Fruit fly (Drosophila melanogaster) whole organism, embryonic: Measurements from ENCODE around the gene CG7963.

Source experiments
- Bgb ChIP-seq: fragments of 200-800 bp; sonication (Bioruptor generic); IDR thresholded peaks from 2 replicates; pipeline ENCODE4 v1.3.6; 2022; ENCODE audit warnings: missing biosample characterization, missing genetic modification characterization; ENCODE audit not compliant: partially characterized antibody
- Bteb2 ChIP-seq: fragments of 200-800 bp; sonication (Bioruptor generic); optimal IDR thresholded peaks from 2 replicates; lab custom pipeline; 2016; ENCODE audit warnings: missing biosample characterization, missing genetic modification characterization
- CG10209 ChIP-seq: fragments of 200-800 bp; sonication (Bioruptor generic); optimal IDR thresholded peaks from 3 replicates; lab custom pipeline; 2017; ENCODE audit warnings: missing biosample characterization, mild to moderate bottlenecking, missing genetic modification characterization, missing genetic modification reagents
- CG10267 ChIP-seq: fragments of 200-800 bp; sonication (Bioruptor generic); optimal IDR thresholded peaks from 2 replicates; lab custom pipeline; 2018; ENCODE audit warnings: missing biosample characterization, mild to moderate bottlenecking, missing genetic modification characterization, moderate library complexity
- CG10979 ChIP-seq: fragments of 200-800 bp; sonication (Bioruptor generic); optimal IDR thresholded peaks from 2 replicates; lab custom pipeline; 2018; ENCODE audit warnings: missing biosample characterization, mild to moderate bottlenecking, missing genetic modification characterization, moderate library complexity
- CG11093 ChIP-seq: fragments of 200-800 bp; sonication (Bioruptor generic); IDR thresholded peaks from 3 replicates; pipeline ENCODE4 v1.3.6; 2022; ENCODE audit warnings: missing biosample characterization, missing genetic modification characterization
- CG13775 ChIP-seq: fragments of 200-800 bp; sonication (Bioruptor generic); optimal IDR thresholded peaks from 3 replicates; lab custom pipeline; 2017; ENCODE audit warnings: missing biosample characterization, mild to moderate bottlenecking, missing genetic modification characterization
- CG14710 ChIP-seq: fragments of 200-800 bp; sonication (Bioruptor generic); optimal IDR thresholded peaks from 3 replicates; lab custom pipeline; 2019; ENCODE audit warnings: missing biosample characterization, mild to moderate bottlenecking, missing genetic modification characterization, moderate library complexity
- CG15514 ChIP-seq: fragments of 200-800 bp; sonication (Bioruptor generic); optimal IDR thresholded peaks from 3 replicates; lab custom pipeline; 2017; ENCODE audit warnings: missing biosample characterization, missing genetic modification characterization, mild to moderate bottlenecking, moderate library complexity, missing genetic modification reagents
- CG16815 ChIP-seq: fragments of 200-800 bp; sonication (Bioruptor generic); optimal IDR thresholded peaks from 3 replicates; lab custom pipeline; 2017; ENCODE audit warnings: missing biosample characterization, mild to moderate bottlenecking, missing genetic modification characterization
- CG18262 ChIP-seq: fragments of 200-800 bp; optimal IDR thresholded peaks from 3 replicates; lab custom pipeline; 2019; ENCODE audit warnings: missing biosample characterization, mild to moderate bottlenecking, missing genetic modification characterization, moderate library complexity
- CG18764 ChIP-seq: fragments of 200-800 bp; sonication (Bioruptor generic); optimal IDR thresholded peaks from 3 replicates; lab custom pipeline; 2016; ENCODE audit warnings: missing biosample characterization, missing genetic modification characterization
- CG2120 ChIP-seq: fragments of 200-800 bp; sonication (Bioruptor generic); optimal IDR thresholded peaks from 3 replicates; lab custom pipeline; 2016; ENCODE audit warnings: missing biosample characterization, missing genetic modification characterization
- CG2712 ChIP-seq: fragments of 200-800 bp; optimal IDR thresholded peaks from 3 replicates; lab custom pipeline; 2019; ENCODE audit warnings: missing biosample characterization, mild to moderate bottlenecking, missing genetic modification characterization, moderate library complexity
- CG30431 ChIP-seq: fragments of 200-800 bp; sonication (Bioruptor generic); optimal IDR thresholded peaks from 2 replicates; lab custom pipeline; 2017; ENCODE audit warnings: missing biosample characterization, missing genetic modification characterization
- CG31441 ChIP-seq: fragments of 200-800 bp; sonication (Bioruptor generic); IDR thresholded peaks from 2 replicates; pipeline ENCODE4 v1.3.6; 2022; ENCODE audit warnings: missing biosample characterization, missing genetic modification characterization
- CG4617 ChIP-seq: fragments of 200-800 bp; sonication (Bioruptor generic); optimal IDR thresholded peaks from 3 replicates; lab custom pipeline; 2016; ENCODE audit warnings: missing biosample characterization, missing genetic modification characterization, borderline replicate concordance
- CG6689 ChIP-seq: fragments of 200-800 bp; sonication (Bioruptor generic); IDR thresholded peaks from 2 replicates; pipeline ENCODE4 v1.3.6; 2022; ENCODE audit warnings: missing biosample characterization, missing genetic modification characterization
- CG7556 ChIP-seq: fragments of 200-800 bp; sonication (Bioruptor generic); optimal IDR thresholded peaks from 2 replicates; lab custom pipeline; 2017; ENCODE audit warnings: missing biosample characterization, mild to moderate bottlenecking, missing genetic modification characterization
- CG7963 ChIP-seq: fragments of 200-800 bp; sonication (Bioruptor generic); IDR thresholded peaks from 3 replicates; pipeline ENCODE4 v1.3.6; 2022; ENCODE audit warnings: missing biosample characterization, missing genetic modification characterization; ENCODE audit not compliant: partially characterized antibody
- CG8388 ChIP-seq: fragments of 200-800 bp; sonication (Bioruptor generic); optimal IDR thresholded peaks from 2 replicates; lab custom pipeline; 2019; ENCODE audit warnings: missing biosample characterization, mild to moderate bottlenecking, missing genetic modification characterization, moderate library complexity
- CG8924 ChIP-seq: fragments of 200-800 bp; optimal IDR thresholded peaks from 3 replicates; lab custom pipeline; 2019; ENCODE audit warnings: missing biosample characterization, mild to moderate bottlenecking, missing genetic modification characterization, moderate library complexity
- CoRest ChIP-seq: fragments of 200-800 bp; sonication (Bioruptor generic); optimal IDR thresholded peaks from 3 replicates; lab custom pipeline; 2018; ENCODE audit warnings: missing biosample characterization, mild to moderate bottlenecking, missing genetic modification characterization, moderate library complexity
- D19A ChIP-seq: fragments of 200-800 bp; optimal IDR thresholded peaks from 3 replicates; lab custom pipeline; 2019; ENCODE audit warnings: missing biosample characterization, mild to moderate bottlenecking, missing genetic modification characterization, moderate library complexity
- Dek ChIP-seq: fragments of 200-800 bp; sonication (Bioruptor generic); optimal IDR thresholded peaks from 3 replicates; lab custom pipeline; 2019; ENCODE audit warnings: missing biosample characterization, mild to moderate bottlenecking, missing genetic modification characterization, moderate library complexity
- Ets65A ChIP-seq: fragments of 200-800 bp; sonication (Bioruptor generic); peaks from one replicate; lab custom pipeline; 2016; ENCODE audit warnings: missing biosample characterization, missing genetic modification characterization
- H15 ChIP-seq: fragments of 200-800 bp; sonication (Bioruptor generic); IDR thresholded peaks from 3 replicates; pipeline ENCODE4 v1.3.6; 2022; ENCODE audit warnings: missing biosample characterization, missing genetic modification characterization
- Kr ChIP-seq: fragments of 200-800 bp; sonication (Bioruptor generic); optimal IDR thresholded peaks from 2 replicates; lab custom pipeline; 2017; ENCODE audit warnings: missing biosample characterization, mild to moderate bottlenecking, missing genetic modification characterization
- MBD-R2 ChIP-seq: fragments of 200-800 bp; sonication (Bioruptor generic); IDR thresholded peaks from 2 replicates; pipeline ENCODE4 v1.3.6; 2022; ENCODE audit warnings: missing biosample characterization, missing genetic modification characterization
- Oli ChIP-seq: fragments of 200-800 bp; sonication (Bioruptor generic); optimal IDR thresholded peaks from 2 replicates; lab custom pipeline; 2018; ENCODE audit warnings: missing biosample characterization, mild to moderate bottlenecking, missing genetic modification characterization, moderate library complexity
- Pdp1 ChIP-seq, 2 experiments: fragments of 200-800 bp; sonication (Bioruptor generic); optimal IDR thresholded peaks; 3 replicates each; lab custom pipeline; 2016; ENCODE audit warnings: missing biosample characterization in 2 of 2, missing genetic modification characterization in 2 of 2, mild to moderate bottlenecking in 1 of 2, moderate library complexity in 1 of 2
- bbx ChIP-seq: fragments of 200-800 bp; sonication (Bioruptor generic); IDR thresholded peaks from 2 replicates; pipeline ENCODE4 v1.3.6; 2022; ENCODE audit warnings: missing biosample characterization, missing genetic modification characterization; ENCODE audit not compliant: partially characterized antibody
- cas ChIP-seq: fragments of 200-800 bp; sonication (Bioruptor generic); IDR thresholded peaks from 2 replicates; pipeline ENCODE4 v1.3.6; 2022; ENCODE audit warnings: missing biosample characterization, missing genetic modification characterization
- ci ChIP-seq: fragments of 200-800 bp; sonication (Bioruptor generic); IDR thresholded peaks from 3 replicates; pipeline ENCODE4 v1.3.6; 2022; ENCODE audit warnings: missing biosample characterization, missing genetic modification characterization
- dmrt11E ChIP-seq: fragments of 200-800 bp; sonication (Bioruptor generic); optimal IDR thresholded peaks from 3 replicates; lab custom pipeline; 2018; ENCODE audit warnings: missing biosample characterization, mild to moderate bottlenecking, missing genetic modification characterization, moderate library complexity
- fd96Cb ChIP-seq: fragments of 200-800 bp; sonication (Bioruptor generic); optimal IDR thresholded peaks from 2 replicates; lab custom pipeline; 2018; ENCODE audit warnings: missing biosample characterization, mild to moderate bottlenecking, missing genetic modification characterization, moderate library complexity
- grau ChIP-seq: fragments of 200-800 bp; optimal IDR thresholded peaks from 3 replicates; lab custom pipeline; 2019; ENCODE audit warnings: missing biosample characterization, mild to moderate bottlenecking, missing genetic modification characterization, moderate library complexity
- h ChIP-seq: fragments of >200 bp; optimal IDR thresholded peaks from 2 replicates; lab custom pipeline; 2017
- lola ChIP-seq, 3 experiments: fragments of >200 bp in 2 of 3; fragments of 200-800 bp in 1 of 3; sonication (Bioruptor generic) in 1 of 3; optimal IDR thresholded peaks; 2 replicates each; lab custom pipeline; 2017 to 2019; ENCODE audit warnings: missing biosample characterization in 3 of 3, missing genetic modification characterization in 3 of 3, mild to moderate bottlenecking in 1 of 3, moderate library complexity in 1 of 3
- nau ChIP-seq: fragments of 200-800 bp; sonication (Bioruptor generic); optimal IDR thresholded peaks from 3 replicates; lab custom pipeline; 2017; ENCODE audit warnings: missing biosample characterization, mild to moderate bottlenecking, missing genetic modification characterization, missing genetic modification reagents
- oc ChIP-seq: fragments of 200-800 bp; sonication (Bioruptor generic); optimal IDR thresholded peaks from 2 replicates; lab custom pipeline; 2018; ENCODE audit warnings: missing biosample characterization, mild to moderate bottlenecking, missing genetic modification characterization, moderate library complexity
- prd ChIP-seq, 3 experiments: fragments of >200 bp in 2 of 3; fragments of 200-800 bp in 1 of 3; sonication (Bioruptor generic) in 1 of 3; optimal IDR thresholded peaks in 2 of 3; IDR thresholded peaks in 1 of 3; 2 replicates in 2 of 3; 3 replicates in 1 of 3; pipeline versions ENCODE4 v1.3.6 to Lab custom; 2017 to 2022; ENCODE audit warnings: missing biosample characterization in 1 of 3, missing genetic modification characterization in 1 of 3
- row ChIP-seq: fragments of 200-800 bp; sonication (Bioruptor generic); IDR thresholded peaks from 3 replicates; pipeline ENCODE4 v1.3.6; 2022; ENCODE audit warnings: missing biosample characterization, missing genetic modification characterization
- sens ChIP-seq: fragments of 200-800 bp; sonication (Bioruptor generic); peaks from one replicate; lab custom pipeline; 2016; ENCODE audit warnings: missing biosample characterization, missing genetic modification characterization
- sens-2 ChIP-seq: fragments of 200-800 bp; sonication (Bioruptor generic); IDR thresholded peaks from 2 replicates; pipeline ENCODE4 v1.3.6; 2022; ENCODE audit warnings: missing biosample characterization, missing genetic modification characterization
- seq ChIP-seq: fragments of 200-800 bp; sonication (Bioruptor generic); IDR thresholded peaks from 2 replicates; pipeline ENCODE4 v1.3.6; 2022; ENCODE audit warnings: missing biosample characterization, missing genetic modification characterization
- trem ChIP-seq: fragments of 200-800 bp; optimal IDR thresholded peaks from 3 replicates; lab custom pipeline; 2019; ENCODE audit warnings: missing biosample characterization, mild to moderate bottlenecking, missing genetic modification characterization, moderate library complexity
- zen ChIP-seq: fragments of 200-800 bp; sonication (Bioruptor generic); optimal IDR thresholded peaks from 3 replicates; lab custom pipeline; 2018; ENCODE audit warnings: missing biosample characterization, mild to moderate bottlenecking, missing genetic modification characterization, moderate library complexity
- zf30C ChIP-seq: fragments of 200-800 bp; sonication (Bioruptor generic); optimal IDR thresholded peaks from 3 replicates; lab custom pipeline; 2018; ENCODE audit warnings: missing biosample characterization, mild to moderate bottlenecking, missing genetic modification characterization

The CG7963 gene

dm6 chr3R:8336012-8336567, 26.5 kb upstream of the CG7963 start:
- peak; percentile 74 for TF ChIP-seq zf30C
- TF ChIP-seq row (GFP tag; lab: Robert Waterston, UW) = peak; percentile 30; the same call in 1 of the 3 replicates
- peak; percentile 15 for TF ChIP-seq zen
- peak; percentile 9 for TF ChIP-seq Ets65A
- peak; percentile 51 for TF ChIP-seq CG18262 (tag; lab: Kevin White, UChicago)
- peak; percentile 55 for TF ChIP-seq CG2712 (tag; lab: Kevin White, UChicago)
- TF ChIP-seq seq (GFP tag; lab: Robert Waterston, UW) = no peak
- TF ChIP-seq trem (tag; lab: Kevin White, UChicago) = peak; percentile 7
- TF ChIP-seq CG7963 (GFP tag; lab: Robert Waterston, UW) = no peak
- TF ChIP-seq Bteb2 = no peak
- no peak for TF ChIP-seq prd (optimal IDR thresholded peaks at IDR 0.05; lab: Kevin White, UChicago)
- TF ChIP-seq prd (GFP tag; IDR thresholded peaks at IDR 0.05; lab: Robert Waterston, UW) = 0 out of 3 replicates have a peak, but pooled peaks have one; percentile 19
- TF ChIP-seq Pdp1 (GFP tag; optimal IDR thresholded peaks at IDR 0.05; lab: Kevin White, UChicago) = peak in 1 of 2 experiments; percentile 51
- TF ChIP-seq CG8924 = peak; percentile 23
- TF ChIP-seq CG14710 (tag; lab: Kevin White, UChicago) = peak; percentile 38
- no peak for TF ChIP-seq Oli (tag; lab: Kevin White, UChicago)
- no peak for TF ChIP-seq CG15514 (GFP tag; lab: Kevin White, UChicago)
- TF ChIP-seq CG18764 = no peak
- no peak for TF ChIP-seq CG30431 (GFP tag; lab: Kevin White, UChicago)
- peak; percentile 44 for TF ChIP-seq CG10979 (tag; lab: Kevin White, UChicago)
- TF ChIP-seq Dek (tag; lab: Kevin White, UChicago) = no peak
- no peak for TF ChIP-seq oc (tag; lab: Kevin White, UChicago)
- no peak for TF ChIP-seq CG2120 (GFP tag; lab: Kevin White, UChicago)
- TF ChIP-seq sens-2 (GFP tag; lab: Robert Waterston, UW) = no peak
- TF ChIP-seq CG4617 (GFP tag; lab: Kevin White, UChicago) = no peak
- TF ChIP-seq fd96Cb (tag; lab: Kevin White, UChicago) = peak; percentile 2
- TF ChIP-seq grau (tag; lab: Kevin White, UChicago) = peak; percentile 34
- TF ChIP-seq CG10267 (tag; lab: Kevin White, UChicago) = peak; percentile 45
- TF ChIP-seq CG16815 (GFP tag; lab: Kevin White, UChicago) = peak; percentile 33
- TF ChIP-seq CG11093 = no peak
- TF ChIP-seq dmrt11E (tag; lab: Kevin White, UChicago) = peak; percentile 65
- TF ChIP-seq CG7556 (GFP tag; lab: Kevin White, UChicago) = peak; percentile 22
- TF ChIP-seq sens (GFP tag; lab: Kevin White, UChicago) = peak; percentile 79
- peak in 1 of 3 experiments; percentile 61 for TF ChIP-seq lola (GFP tag; optimal IDR thresholded peaks at IDR 0.05; lab: Kevin White, UChicago)
- peak; percentile 13 for TF ChIP-seq CG13775
- peak; percentile 39 for TF ChIP-seq Kr
- TF ChIP-seq CG31441 (GFP tag; lab: Robert Waterston, UW) = 0 out of 2 replicates have a peak, but pooled peaks have one; percentile 26
- TF ChIP-seq CoRest (tag; lab: Kevin White, UChicago) = peak; percentile 25
- no peak for TF ChIP-seq CG6689
- TF ChIP-seq CG8388 (GFP tag; lab: Kevin White, UChicago) = peak; percentile 6
- no peak for TF ChIP-seq nau
- TF ChIP-seq CG10209 (GFP tag; lab: Kevin White, UChicago) = no peak
- TF ChIP-seq h = no peak
- peak; percentile 17 for TF ChIP-seq D19A (tag; lab: Kevin White, UChicago)
- TF ChIP-seq ci (GFP tag; lab: Robert Waterston, UW) = no peak
- no peak for TF ChIP-seq Bgb (GFP tag; lab: Robert Waterston, UW)
- no peak for TF ChIP-seq H15 (GFP tag; lab: Robert Waterston, UW)
- no peak for TF ChIP-seq cas (GFP tag; lab: Robert Waterston, UW)
- no peak for TF ChIP-seq MBD-R2
- no peak for TF ChIP-seq bbx (GFP tag; lab: Robert Waterston, UW)
